Worm (Caenorhabditis elegans) whole organism, young adult: ENCODE measurements around the gene Y113G7B.15.

Experiments
- B0019.2 ChIP-seq: fragments of 200-800 bp; sonication (Bioruptor generic); conservative IDR thresholded peaks from 2 replicates; pipeline ENCODE4 v1.3.6; 2022; ENCODE audit warnings: missing genetic modification reagents, missing genetic modification characterization, missing compliant biosample characterization
- B0336.3 ChIP-seq: fragments of 200-800 bp; sonication (Bioruptor generic); IDR thresholded peaks from 2 replicates; pipeline ENCODE4 v1.3.6; 2022; ENCODE audit warnings: missing genetic modification characterization, missing compliant biosample characterization
- C06A6.2 ChIP-seq: fragments of 200-800 bp; sonication (Bioruptor generic); conservative IDR thresholded peaks from 2 replicates; pipeline ENCODE4 v1.3.6; 2022; ENCODE audit warnings: missing genetic modification characterization, missing compliant biosample characterization
- D2030.7 ChIP-seq: fragments of 200-800 bp; sonication (Bioruptor generic); IDR thresholded peaks from 2 replicates; pipeline ENCODE4 v1.3.6; 2022; ENCODE audit warnings: missing genetic modification reagents, missing genetic modification characterization, missing compliant biosample characterization
- cebp-1 ChIP-seq, 2 experiments: fragments of 200-800 bp in 1 of 2; sonication (Bioruptor generic) in 1 of 2; sonication (generic microtip) in 1 of 2; IDR thresholded peaks in 1 of 2; optimal IDR thresholded peaks in 1 of 2; 2 replicates each; pipeline versions ENCODE4 v1.3.6 to Lab custom; 2017 to 2022; ENCODE audit warnings: missing compliant biosample characterization in 2 of 2, missing genetic modification characterization in 2 of 2, mild to moderate bottlenecking in 1 of 2, missing genetic modification reagents in 1 of 2, moderate library complexity in 1 of 2
- ceh-40 ChIP-seq: fragments of 200-800 bp; sonication (Bioruptor generic); IDR thresholded peaks from 2 replicates; pipeline ENCODE4 v1.3.6; 2022; ENCODE audit warnings: missing genetic modification characterization, missing compliant biosample characterization
- chd-7 ChIP-seq: sonication (generic microtip); optimal IDR thresholded peaks from 2 replicates; lab custom pipeline; 2016; ENCODE audit warnings: mild to moderate bottlenecking, missing genetic modification characterization, moderate library complexity, missing compliant biosample characterization
- efl-1 ChIP-seq: fragments of 150-350 bp; optimal IDR thresholded peaks from 2 replicates; lab custom pipeline; 2014; ENCODE audit warnings: missing biosample characterization, missing genetic modification reagents, missing genetic modification characterization
- nfya-2 ChIP-seq: fragments of 200-800 bp; sonication (Bioruptor generic); IDR thresholded peaks from 2 replicates; pipeline ENCODE4 v1.3.6; 2022; ENCODE audit warnings: missing genetic modification reagents, missing genetic modification characterization, missing compliant biosample characterization
- pha-4 ChIP-seq: fragments of 150-350 bp; sonication (generic microtip); optimal IDR thresholded peaks from 2 replicates; lab custom pipeline; 2014; ENCODE audit warnings: missing biosample characterization, missing genetic modification reagents, missing genetic modification characterization
- ztf-3 ChIP-seq: fragments of 200-800 bp; sonication (Bioruptor generic); optimal IDR thresholded peaks from 2 replicates; lab custom pipeline; 2018; ENCODE audit warnings: mild to moderate bottlenecking, missing genetic modification characterization, missing compliant biosample characterization

- TF ChIP-seq B0336.3 (no peak), nfya-2 (GFP tag; lab: Robert Waterston, UW) (no peak), ceh-40 (GFP tag; lab: Robert Waterston, UW) (no peak), B0019.2 (GFP tag; lab: Robert Waterston, UW) (no peak), pha-4 (tag; lab: Kevin White, UChicago) (no peak), chd-7 (tag; lab: Kevin White, UChicago) (no peak), efl-1 (GFP tag; lab: Kevin White, UChicago) (no peak), ztf-3 (GFP tag; lab: Kevin White, UChicago) (no peak), C06A6.2 (GFP tag; lab: Robert Waterston, UW) (no peak), D2030.7 (no peak), cebp-1 (GFP tag; IDR thresholded peaks at IDR 0.05; lab: Robert Waterston, UW) (no peak), cebp-1 (tag; optimal IDR thresholded peaks at IDR 0.05; lab: Kevin White, UChicago) (no peak)
These were observed 32.3 kb downstream of the Y113G7B.15 start, which contains the start of gene fbxa-114 for ce11 chrV:20201316-20201715.
